Worm (Caenorhabditis elegans) whole organism, mixed stage, embryonic: Measurements from ENCODE around the gene fbxb-33.

Experiments used
- M03D4.4 ChIP-seq: sonication (generic microtip); optimal IDR thresholded peaks from 2 replicates; lab custom pipeline; 2017; ENCODE audit warnings: mild to moderate bottlenecking, missing genetic modification characterization, missing compliant biosample characterization
- blmp-1 ChIP-seq: fragments of 150-350 bp; optimal IDR thresholded peaks from 2 replicates; lab custom pipeline; 2014; ENCODE audit warnings: missing biosample characterization, missing genetic modification characterization
- ceh-39 ChIP-seq: fragments of 150-350 bp; optimal IDR thresholded peaks from 2 replicates; lab custom pipeline; 2014; ENCODE audit warnings: missing biosample characterization, missing genetic modification characterization
- ceh-43 ChIP-seq: fragments of 200-800 bp; sonication (Bioruptor generic); optimal IDR thresholded peaks from 2 replicates; lab custom pipeline; 2018; ENCODE audit warnings: mild to moderate bottlenecking, missing genetic modification characterization, moderate library complexity, missing compliant biosample characterization
- ceh-83 ChIP-seq: fragments of 200-800 bp; sonication (Bioruptor generic); optimal IDR thresholded peaks from 2 replicates; lab custom pipeline; 2018; ENCODE audit warnings: mild to moderate bottlenecking, missing genetic modification characterization, missing compliant biosample characterization
- ces-1 ChIP-seq: fragments of 150-350 bp; optimal IDR thresholded peaks from 2 replicates; lab custom pipeline; 2014; ENCODE audit warnings: missing biosample characterization, missing genetic modification reagents, missing genetic modification characterization
- drap-1 ChIP-seq: fragments of 200-800 bp; sonication (Bioruptor generic); optimal IDR thresholded peaks from 3 replicates; lab custom pipeline; 2018; ENCODE audit warnings: mild to moderate bottlenecking, missing genetic modification characterization, missing compliant biosample characterization
- elt-1 ChIP-seq: sonication (generic microtip); optimal IDR thresholded peaks from 2 replicates; lab custom pipeline; 2017; ENCODE audit warnings: missing genetic modification characterization, mild to moderate bottlenecking, missing compliant biosample characterization, antibody characterized with exemption, moderate library complexity, borderline replicate concordance; ENCODE audit not compliant: insufficient read depth
- elt-3 ChIP-seq: fragments of 150-350 bp; optimal IDR thresholded peaks from 2 replicates; lab custom pipeline; 2014; ENCODE audit warnings: missing biosample characterization, missing genetic modification characterization
- flh-1 ChIP-seq: fragments of 200-800 bp; sonication (Bioruptor generic); optimal IDR thresholded peaks from 2 replicates; lab custom pipeline; 2018; ENCODE audit warnings: mild to moderate bottlenecking, missing genetic modification characterization, moderate library complexity, missing compliant biosample characterization
- ham-2 ChIP-seq: fragments of 200-800 bp; sonication (Bioruptor generic); optimal IDR thresholded peaks from 2 replicates; lab custom pipeline; 2018; ENCODE audit warnings: mild to moderate bottlenecking, missing genetic modification characterization, missing compliant biosample characterization
- lin-13 ChIP-seq: fragments of 150-350 bp; optimal IDR thresholded peaks from 2 replicates; lab custom pipeline; 2014; ENCODE audit warnings: missing biosample characterization, missing genetic modification characterization
- lin-32 ChIP-seq: fragments of 200-800 bp; sonication (Bioruptor generic); optimal IDR thresholded peaks from 2 replicates; lab custom pipeline; 2018; ENCODE audit warnings: mild to moderate bottlenecking, missing genetic modification characterization, missing compliant biosample characterization
- lsy-2 ChIP-seq: fragments of 150-350 bp; optimal IDR thresholded peaks from 2 replicates; lab custom pipeline; 2014; ENCODE audit warnings: missing biosample characterization, missing genetic modification characterization
- mab-5 ChIP-seq: fragments of 150-350 bp; optimal IDR thresholded peaks from 2 replicates; lab custom pipeline; 2014; ENCODE audit warnings: missing biosample characterization, missing genetic modification characterization
- mep-1 ChIP-seq: fragments of 150-350 bp; optimal IDR thresholded peaks from 2 replicates; lab custom pipeline; 2017; ENCODE audit warnings: missing biosample characterization, missing genetic modification reagents, missing genetic modification characterization, inconsistent platforms
- mls-2 ChIP-seq: sonication (generic microtip); optimal IDR thresholded peaks from 2 replicates; lab custom pipeline; 2016; ENCODE audit warnings: mild to moderate bottlenecking, missing genetic modification characterization, moderate library complexity, missing compliant biosample characterization
- nhr-12 ChIP-seq: fragments of 150-350 bp; optimal IDR thresholded peaks from 2 replicates; lab custom pipeline; 2014; ENCODE audit warnings: missing biosample characterization, missing genetic modification characterization
- nhr-2 ChIP-seq: fragments of 150-350 bp; optimal IDR thresholded peaks from 2 replicates; lab custom pipeline; 2014; ENCODE audit warnings: missing biosample characterization, missing genetic modification characterization
- nhr-237 ChIP-seq: fragments of 150-350 bp; optimal IDR thresholded peaks from 2 replicates; lab custom pipeline; 2014; ENCODE audit warnings: missing biosample characterization, missing genetic modification characterization
- nhr-28 ChIP-seq: fragments of 150-350 bp; optimal IDR thresholded peaks from 2 replicates; lab custom pipeline; 2014; ENCODE audit warnings: missing biosample characterization, missing genetic modification characterization
- nhr-76 ChIP-seq: sonication (generic microtip); optimal IDR thresholded peaks from 2 replicates; lab custom pipeline; 2017; ENCODE audit warnings: missing biosample characterization, missing genetic modification characterization
- pha-4 ChIP-seq: fragments of 150-350 bp; optimal IDR thresholded peaks from 2 replicates; lab custom pipeline; 2018; ENCODE audit warnings: missing biosample characterization, missing genetic modification reagents, missing genetic modification characterization
- sem-2 ChIP-seq: fragments of 200-800 bp; sonication (Bioruptor generic); optimal IDR thresholded peaks from 2 replicates; lab custom pipeline; 2018; ENCODE audit warnings: mild to moderate bottlenecking, missing genetic modification characterization, missing compliant biosample characterization
- snpc-4 ChIP-seq: fragments of 150-350 bp; optimal IDR thresholded peaks from 2 replicates; lab custom pipeline; 2014; ENCODE audit warnings: missing biosample characterization, missing genetic modification characterization
- sptf-1 ChIP-seq: sonication (generic microtip); optimal IDR thresholded peaks from 2 replicates; lab custom pipeline; 2017; ENCODE audit warnings: mild to moderate bottlenecking, missing genetic modification characterization, moderate library complexity, missing compliant biosample characterization
- tbx-8 ChIP-seq: fragments of 200-800 bp; sonication (Bioruptor generic); optimal IDR thresholded peaks from 2 replicates; lab custom pipeline; 2018; ENCODE audit warnings: mild to moderate bottlenecking, missing genetic modification characterization, moderate library complexity, missing compliant biosample characterization
- unc-120 ChIP-seq: sonication (generic microtip); optimal IDR thresholded peaks from 2 replicates; lab custom pipeline; 2017; ENCODE audit warnings: missing genetic modification characterization, missing compliant biosample characterization; ENCODE audit not compliant: poor library complexity, severe bottlenecking
- unc-62 ChIP-seq: fragments of 150-350 bp; optimal IDR thresholded peaks from 2 replicates; lab custom pipeline; 2014; ENCODE audit warnings: missing biosample characterization, missing genetic modification reagents, missing genetic modification characterization
- zip-8 ChIP-seq: fragments of 150-350 bp; optimal IDR thresholded peaks from 2 replicates; lab custom pipeline; 2014; ENCODE audit warnings: missing biosample characterization, missing genetic modification characterization
- ztf-11 ChIP-seq: fragments of 150-350 bp; optimal IDR thresholded peaks from 2 replicates; lab custom pipeline; 2014; ENCODE audit warnings: missing biosample characterization, missing genetic modification characterization

fbxb-33 gene

ce11 chrII:3639238-3639637 is 8.0 kb upstream of the fbxb-33 start, which contains the start of gene fbxb-31:
TSS of gene fbxb-31 (minus strand) at chrII:3639338.
- TF ChIP-seq sptf-1 (tag; lab: Kevin White, UChicago) = no peak
- no peak for TF ChIP-seq mep-1
- TF ChIP-seq M03D4.4 (tag; lab: Kevin White, UChicago) = no peak

ce11 chrII:3640197-3640596 is 7.0 kb upstream of the fbxb-33 start, which contains the start of gene M151.10:
TSS of gene M151.10 (minus strand) at chrII:3640297.
- TF ChIP-seq ceh-43 = no peak
- no peak for TF ChIP-seq ztf-11 (tag; lab: Kevin White, UChicago)
- no peak for TF ChIP-seq snpc-4 (tag; lab: Kevin White, UChicago)
- TF ChIP-seq mab-5 = no peak
- TF ChIP-seq ham-2 (GFP tag; lab: Kevin White, UChicago) = no peak
- no peak for TF ChIP-seq drap-1
- no peak for TF ChIP-seq flh-1 (GFP tag; lab: Kevin White, UChicago)
- no peak for TF ChIP-seq mls-2 (tag; lab: Kevin White, UChicago)
- TF ChIP-seq elt-1 (tag; lab: Kevin White, UChicago) = no peak
- no peak for TF ChIP-seq nhr-76 (tag; lab: Kevin White, UChicago)
- no peak for TF ChIP-seq nhr-12 (tag; lab: Kevin White, UChicago)
- no peak for TF ChIP-seq nhr-237 (tag; lab: Kevin White, UChicago)
- no peak for TF ChIP-seq ces-1
- no peak for TF ChIP-seq nhr-28 (tag; lab: Kevin White, UChicago)
- TF ChIP-seq ceh-39 (tag; lab: Kevin White, UChicago) = no peak
- TF ChIP-seq lin-13 (tag; lab: Kevin White, UChicago) = no peak
- TF ChIP-seq unc-62 (GFP tag; lab: Kevin White, UChicago) = no peak
- no peak for TF ChIP-seq blmp-1 (tag; lab: Kevin White, UChicago)

- TF ChIP-seq nhr-2 (tag; lab: Kevin White, UChicago) = no peak
- no peak for TF ChIP-seq blmp-1 (tag; lab: Kevin White, UChicago)
- TF ChIP-seq unc-120 = no peak
- TF ChIP-seq drap-1 = no peak
- no peak for TF ChIP-seq snpc-4 (tag; lab: Kevin White, UChicago)
- no peak for TF ChIP-seq zip-8 (tag; lab: Kevin White, UChicago)
- no peak for TF ChIP-seq sptf-1 (tag; lab: Kevin White, UChicago)
- no peak for TF ChIP-seq nhr-76 (tag; lab: Kevin White, UChicago)
- TF ChIP-seq tbx-8 (GFP tag; lab: Kevin White, UChicago) = no peak
These were observed 6.0 kb upstream of the fbxb-33 start, which contains the start of gene M151.1 for ce11 chrII:3641197-3641596. TSS of gene M151.1 (plus strand) at chrII:3641497.

ce11 chrII:3655378-3655777 is 8.2 kb downstream of the fbxb-33 start, which contains the start of gene F19B10.5:
TSS of gene F19B10.5 (plus strand) at chrII:3655678.
- TF ChIP-seq mls-2 (tag; lab: Kevin White, UChicago) = no peak
- TF ChIP-seq sem-2 (GFP tag; lab: Kevin White, UChicago) = no peak
- no peak for TF ChIP-seq ceh-43
- no peak for TF ChIP-seq ham-2 (GFP tag; lab: Kevin White, UChicago)
- no peak for TF ChIP-seq unc-120
- TF ChIP-seq elt-3 (tag; lab: Kevin White, UChicago) = no peak
- TF ChIP-seq ceh-83 = no peak
- no peak for TF ChIP-seq ceh-39 (tag; lab: Kevin White, UChicago)
- no peak for TF ChIP-seq nhr-28 (tag; lab: Kevin White, UChicago)
- TF ChIP-seq ztf-11 (tag; lab: Kevin White, UChicago) = no peak
- TF ChIP-seq elt-1 (tag; lab: Kevin White, UChicago) = no peak
- no peak for TF ChIP-seq unc-62 (GFP tag; lab: Kevin White, UChicago)
- no peak for TF ChIP-seq nhr-76 (tag; lab: Kevin White, UChicago)
- TF ChIP-seq lsy-2 (tag; lab: Kevin White, UChicago) = no peak
- TF ChIP-seq ces-1 = no peak
- no peak for TF ChIP-seq blmp-1 (tag; lab: Kevin White, UChicago)

- TF ChIP-seq ces-1 (no peak), ceh-83 (no peak), mls-2 (tag; lab: Kevin White, UChicago) (no peak), mab-5 (no peak), lin-32 (GFP tag; lab: Kevin White, UChicago) (no peak), ztf-11 (tag; lab: Kevin White, UChicago) (no peak), sptf-1 (tag; lab: Kevin White, UChicago) (no peak), blmp-1 (tag; lab: Kevin White, UChicago) (no peak), ham-2 (GFP tag; lab: Kevin White, UChicago) (no peak), nhr-237 (tag; lab: Kevin White, UChicago) (no peak), pha-4 (tag; lab: Kevin White, UChicago) (no peak)
- TF ChIP-seq, all 35 proteins: peak for 0
These were observed 12.6 kb downstream of the fbxb-33 start, which contains the start of gene F19B10.4 for ce11 chrII:3659776-3660175. TSS of gene F19B10.4 (plus strand) at chrII:3660076.
